Fruit fly (Drosophila melanogaster) whole organism, embryonic: Measurements from ENCODE around the gene fwe.

Experiments used
- Awh ChIP-seq: fragments of 200-800 bp; sonication (Bioruptor generic); IDR thresholded peaks from 2 replicates; pipeline ENCODE4, ENCODE4 v1.3.6; 2022; ENCODE audit warnings: missing biosample characterization, missing genetic modification characterization
- CG10209 ChIP-seq: fragments of 200-800 bp; sonication (Bioruptor generic); optimal IDR thresholded peaks from 3 replicates; lab custom pipeline; 2017; ENCODE audit warnings: missing biosample characterization, mild to moderate bottlenecking, missing genetic modification characterization, missing genetic modification reagents
- CG10959 ChIP-seq: fragments of 200-800 bp; sonication (Bioruptor generic); IDR thresholded peaks from 2 replicates; pipeline ENCODE4 v1.3.6; 2022; ENCODE audit warnings: missing biosample characterization, missing genetic modification characterization
- CG11723 ChIP-seq: fragments of 200-800 bp; sonication (Bioruptor generic); optimal IDR thresholded peaks from 2 replicates; lab custom pipeline; 2017; ENCODE audit warnings: missing biosample characterization, mild to moderate bottlenecking, missing genetic modification characterization
- CG13624 ChIP-seq: fragments of 200-800 bp; sonication (Bioruptor generic); optimal IDR thresholded peaks from 2 replicates; lab custom pipeline; 2016; ENCODE audit warnings: missing biosample characterization, missing genetic modification characterization
- CG17359 ChIP-seq: fragments of 200-800 bp; sonication (Bioruptor generic); optimal IDR thresholded peaks from 3 replicates; lab custom pipeline; 2018; ENCODE audit warnings: missing biosample characterization, mild to moderate bottlenecking, missing genetic modification characterization, moderate library complexity
- CG2678 ChIP-seq: fragments of 200-800 bp; sonication (Bioruptor generic); optimal IDR thresholded peaks from 3 replicates; lab custom pipeline; 2019; ENCODE audit warnings: missing biosample characterization, mild to moderate bottlenecking, missing genetic modification characterization, moderate library complexity
- CG30020 ChIP-seq: fragments of 200-800 bp; optimal IDR thresholded peaks from 2 replicates; lab custom pipeline; 2019; ENCODE audit warnings: missing biosample characterization, mild to moderate bottlenecking, missing genetic modification characterization, moderate library complexity
- CG3065 ChIP-seq: fragments of 200-800 bp; sonication (Bioruptor generic); optimal IDR thresholded peaks from 2 replicates; lab custom pipeline; 2016; ENCODE audit warnings: missing biosample characterization, missing genetic modification characterization
- CG31224 ChIP-seq: fragments of 200-800 bp; sonication (Bioruptor generic); IDR thresholded peaks from 2 replicates; pipeline ENCODE4 v1.3.6; 2022; ENCODE audit warnings: missing biosample characterization, missing genetic modification characterization
- CG31365 ChIP-seq: fragments of 200-800 bp; sonication (Bioruptor generic); optimal IDR thresholded peaks from 2 replicates; lab custom pipeline; 2018; ENCODE audit warnings: missing biosample characterization, mild to moderate bottlenecking, missing genetic modification characterization
- CG3407 ChIP-seq: fragments of 200-800 bp; sonication (Bioruptor generic); optimal IDR thresholded peaks from 2 replicates; lab custom pipeline; 2018; ENCODE audit warnings: missing biosample characterization, mild to moderate bottlenecking, missing genetic modification characterization
- CG3726 ChIP-seq: fragments of 200-800 bp; sonication (Bioruptor generic); IDR thresholded peaks from 3 replicates; pipeline ENCODE4, ENCODE4 v1.3.6; 2022; ENCODE audit warnings: missing biosample characterization, missing genetic modification characterization
- CG3847 ChIP-seq: fragments of 200-800 bp; sonication (Bioruptor generic); IDR thresholded peaks from 2 replicates; pipeline ENCODE4 v1.3.6; 2022; ENCODE audit warnings: missing biosample characterization, missing genetic modification characterization
- CG4328 ChIP-seq: fragments of 200-800 bp; sonication (Bioruptor generic); optimal IDR thresholded peaks from 3 replicates; lab custom pipeline; 2017; ENCODE audit warnings: missing biosample characterization, missing genetic modification reagents, missing genetic modification characterization
- CG43689 ChIP-seq: fragments of 200-800 bp; sonication (Bioruptor generic); IDR thresholded peaks from 2 replicates; pipeline ENCODE4 v1.3.6; 2022; ENCODE audit warnings: missing biosample characterization, missing genetic modification characterization
- CG6689 ChIP-seq: fragments of 200-800 bp; sonication (Bioruptor generic); IDR thresholded peaks from 2 replicates; pipeline ENCODE4 v1.3.6; 2022; ENCODE audit warnings: missing biosample characterization, missing genetic modification characterization
- Dbx ChIP-seq: fragments of 200-800 bp; sonication (Bioruptor generic); IDR thresholded peaks from 3 replicates; pipeline ENCODE4 v1.3.6; 2022; ENCODE audit warnings: missing biosample characterization, missing genetic modification characterization
- E2f1 ChIP-seq: fragments of 200-800 bp; sonication (Bioruptor generic); IDR thresholded peaks from 2 replicates; pipeline ENCODE4 v1.3.6; 2022; ENCODE audit warnings: missing biosample characterization, missing genetic modification characterization
- Fer2 ChIP-seq: fragments of 200-800 bp; sonication (Bioruptor generic); optimal IDR thresholded peaks from 2 replicates; lab custom pipeline; 2018; ENCODE audit warnings: missing biosample characterization, mild to moderate bottlenecking, missing genetic modification characterization, moderate library complexity
- Hmx ChIP-seq: fragments of 200-800 bp; sonication (Bioruptor generic); optimal IDR thresholded peaks from 2 replicates; lab custom pipeline; 2016; ENCODE audit warnings: missing biosample characterization, missing genetic modification characterization
- Jarid2 ChIP-seq: fragments of 200-800 bp; sonication (Bioruptor generic); optimal IDR thresholded peaks from 3 replicates; lab custom pipeline; 2017; ENCODE audit warnings: mild to moderate bottlenecking, missing biosample characterization, missing genetic modification reagents, missing genetic modification characterization
- Myb ChIP-seq: fragments of 200-800 bp; sonication (Bioruptor generic); optimal IDR thresholded peaks from 2 replicates; lab custom pipeline; 2016; ENCODE audit warnings: missing biosample characterization, missing genetic modification characterization
- NC2β ChIP-seq: fragments of 200-800 bp; sonication (Bioruptor generic); optimal IDR thresholded peaks from 2 replicates; lab custom pipeline; 2016; ENCODE audit warnings: missing biosample characterization, missing genetic modification characterization
- Optix ChIP-seq: fragments of 200-800 bp; sonication (Bioruptor generic); IDR thresholded peaks from 3 replicates; pipeline ENCODE4 v1.3.6; 2022; ENCODE audit warnings: missing biosample characterization, missing genetic modification characterization
- Poxn ChIP-seq: fragments of 200-800 bp; sonication (Bioruptor generic); IDR thresholded peaks from 2 replicates; pipeline ENCODE4 v1.3.6; 2022; ENCODE audit warnings: missing biosample characterization, missing genetic modification characterization
- Side ChIP-seq: fragments of 200-800 bp; sonication (Bioruptor generic); optimal IDR thresholded peaks from 2 replicates; lab custom pipeline; 2016; ENCODE audit warnings: missing biosample characterization, missing genetic modification characterization
- Sin3A ChIP-seq: fragments of >200 bp; optimal IDR thresholded peaks from 2 replicates; lab custom pipeline; 2018
- Sox102F ChIP-seq: fragments of 200-800 bp; sonication (Bioruptor generic); optimal IDR thresholded peaks from 2 replicates; lab custom pipeline; 2018; ENCODE audit warnings: missing biosample characterization, mild to moderate bottlenecking, missing genetic modification characterization, moderate library complexity
- TFAM ChIP-seq: fragments of 200-800 bp; sonication (Bioruptor generic); optimal IDR thresholded peaks from 2 replicates; lab custom pipeline; 2017; ENCODE audit warnings: missing biosample characterization, missing genetic modification characterization, inconsistent platforms
- Taf1 ChIP-seq: fragments of 200-800 bp; sonication (Bioruptor generic); IDR thresholded peaks from 2 replicates; pipeline ENCODE4 v1.3.6; 2022; ENCODE audit warnings: missing biosample characterization, missing genetic modification characterization
- al ChIP-seq: fragments of 200-800 bp; sonication (Bioruptor generic); IDR thresholded peaks from 2 replicates; pipeline ENCODE4 v1.3.6; 2022; ENCODE audit warnings: missing biosample characterization, missing genetic modification characterization
- ase ChIP-seq: fragments of 200-800 bp; sonication (Bioruptor generic); IDR thresholded peaks from 3 replicates; pipeline ENCODE4 v1.3.6; 2022; ENCODE audit warnings: missing biosample characterization, missing genetic modification characterization
- cwo ChIP-seq: fragments of 200-800 bp; sonication (Bioruptor generic); optimal IDR thresholded peaks from 3 replicates; lab custom pipeline; 2017; ENCODE audit warnings: missing biosample characterization, missing genetic modification characterization, mild to moderate bottlenecking, moderate library complexity, missing genetic modification reagents
- dm ChIP-seq: fragments of 200-800 bp; sonication (Bioruptor generic); optimal IDR thresholded peaks from 3 replicates; lab custom pipeline; 2016; ENCODE audit warnings: missing biosample characterization, missing genetic modification characterization
- dysf ChIP-seq: fragments of 200-800 bp; sonication (Bioruptor generic); IDR thresholded peaks from 3 replicates; pipeline ENCODE4 v1.3.6; 2022; ENCODE audit warnings: missing biosample characterization, missing genetic modification characterization
- eve ChIP-seq, 2 experiments: fragments of >200 bp; optimal IDR thresholded peaks; 2 replicates each; lab custom pipeline; 2017; ENCODE audit warnings: missing biosample characterization in 2 of 2, missing genetic modification characterization in 2 of 2
- fd102C ChIP-seq: fragments of 200-800 bp; sonication (Bioruptor generic); optimal IDR thresholded peaks from 2 replicates; lab custom pipeline; 2018; ENCODE audit warnings: missing biosample characterization, mild to moderate bottlenecking, missing genetic modification characterization, moderate library complexity
- fd96Cb ChIP-seq: fragments of 200-800 bp; sonication (Bioruptor generic); optimal IDR thresholded peaks from 2 replicates; lab custom pipeline; 2018; ENCODE audit warnings: missing biosample characterization, mild to moderate bottlenecking, missing genetic modification characterization, moderate library complexity
- fu2 ChIP-seq: fragments of 200-800 bp; sonication (Bioruptor generic); optimal IDR thresholded peaks from 2 replicates; lab custom pipeline; 2016; ENCODE audit warnings: missing biosample characterization, missing genetic modification characterization
- kay ChIP-seq: fragments of 200-800 bp; sonication (Bioruptor generic); optimal IDR thresholded peaks from 2 replicates; lab custom pipeline; 2016; ENCODE audit warnings: missing biosample characterization, missing genetic modification characterization
- maf-S ChIP-seq: fragments of 200-800 bp; sonication (Bioruptor generic); optimal IDR thresholded peaks from 2 replicates; lab custom pipeline; 2016; ENCODE audit warnings: missing biosample characterization, missing genetic modification characterization
- peb ChIP-seq: fragments of 200-800 bp; sonication (Bioruptor generic); IDR thresholded peaks from 2 replicates; pipeline ENCODE4 v1.3.6; 2022; ENCODE audit warnings: missing biosample characterization, missing genetic modification characterization
- pita ChIP-seq: fragments of 200-800 bp; sonication (Bioruptor generic); optimal IDR thresholded peaks from 2 replicates; lab custom pipeline; 2017; ENCODE audit warnings: missing biosample characterization, mild to moderate bottlenecking, missing genetic modification characterization
- psq ChIP-seq: fragments of 200-800 bp; sonication (Bioruptor generic); optimal IDR thresholded peaks from 2 replicates; lab custom pipeline; 2017; ENCODE audit warnings: missing biosample characterization, missing genetic modification characterization
- ranshi ChIP-seq: fragments of 200-800 bp; sonication (Bioruptor generic); IDR thresholded peaks from 2 replicates; pipeline ENCODE4 v1.3.6; 2022; ENCODE audit warnings: missing biosample characterization, missing genetic modification characterization
- sens-2 ChIP-seq: fragments of 200-800 bp; sonication (Bioruptor generic); IDR thresholded peaks from 2 replicates; pipeline ENCODE4 v1.3.6; 2022; ENCODE audit warnings: missing biosample characterization, missing genetic modification characterization
- slp2 ChIP-seq: fragments of 200-800 bp; sonication (Bioruptor generic); optimal IDR thresholded peaks from 2 replicates; lab custom pipeline; 2016; ENCODE audit warnings: missing biosample characterization, missing genetic modification characterization
- toy ChIP-seq: fragments of 200-800 bp; sonication (Bioruptor generic); IDR thresholded peaks from 2 replicates; pipeline ENCODE4 v1.3.6; 2022; ENCODE audit warnings: missing biosample characterization, missing genetic modification characterization
- trem ChIP-seq: fragments of 200-800 bp; optimal IDR thresholded peaks from 3 replicates; lab custom pipeline; 2019; ENCODE audit warnings: missing biosample characterization, mild to moderate bottlenecking, missing genetic modification characterization, moderate library complexity
- tx ChIP-seq: fragments of 200-800 bp; sonication (Bioruptor generic); optimal IDR thresholded peaks from 2 replicates; lab custom pipeline; 2016; ENCODE audit warnings: missing biosample characterization, missing genetic modification characterization
- wor ChIP-seq: fragments of 200-800 bp; sonication (Bioruptor generic); IDR thresholded peaks from 2 replicates; pipeline ENCODE4 v1.3.6; 2022; ENCODE audit warnings: missing biosample characterization, missing genetic modification characterization

fwe gene

dm6 chr3L:15768947-15769389 lies 47.2 kb downstream of the fwe start (continued):
- TF ChIP-seq Dbx (0 out of 3 replicates have a peak, but pooled peaks have one; percentile 37), dm (GFP tag; lab: Kevin White, UChicago) (no peak), pita (no peak), CG31365 (tag; lab: Kevin White, UChicago) (no peak), CG6689 (GFP tag; lab: Robert Waterston, UW) (peak; percentile 64), trem (tag; lab: Kevin White, UChicago) (peak; percentile 71), fd96Cb (tag; lab: Kevin White, UChicago) (peak; percentile 79), CG3726 (GFP tag; lab: Robert Waterston, UW) (no peak), Jarid2 (GFP tag; lab: Kevin White, UChicago) (peak; percentile 25), CG2678 (tag; lab: Kevin White, UChicago) (peak; percentile 75), CG17359 (peak; percentile 79), Side (GFP tag; lab: Kevin White, UChicago) (no peak), Myb (GFP tag; lab: Kevin White, UChicago) (no peak), CG43689 (GFP tag; lab: Robert Waterston, UW) (no peak), sens-2 (GFP tag; lab: Robert Waterston, UW) (0 out of 2 replicates have a peak, but pooled peaks have one; percentile 36), CG3847 (GFP tag; lab: Robert Waterston, UW) (0 out of 2 replicates have a peak, but pooled peaks have one; percentile 4), fu2 (no peak), toy (no peak), tx (GFP tag; lab: Kevin White, UChicago) (no peak), CG3407 (GFP tag; lab: Kevin White, UChicago) (peak; percentile 9), slp2 (GFP tag; lab: Kevin White, UChicago) (no peak), Poxn (GFP tag; lab: Robert Waterston, UW) (no peak), ase (GFP tag; lab: Robert Waterston, UW) (0 out of 3 replicates have a peak, but pooled peaks have one; percentile 37), NC2β (no peak), Sox102F (peak; percentile 78), CG10209 (GFP tag; lab: Kevin White, UChicago) (peak; percentile 82), al (GFP tag; lab: Robert Waterston, UW) (no peak), E2f1 (GFP tag; lab: Robert Waterston, UW) (peak; percentile 53; the same call in 1 of the 2 replicates), maf-S (GFP tag; lab: Kevin White, UChicago) (no peak), fd102C (no peak), CG30020 (tag; lab: Kevin White, UChicago) (peak; percentile 22), Awh (GFP tag; lab: Robert Waterston, UW) (0 out of 2 replicates have a peak, but pooled peaks have one; percentile 46), CG3065 (GFP tag; lab: Kevin White, UChicago) (peak; percentile 7), peb (0 out of 2 replicates have a peak, but pooled peaks have one; percentile 22), CG10959 (GFP tag; lab: Robert Waterston, UW) (peak; percentile 56; the same call in 1 of the 2 replicates), Fer2 (no peak), TFAM (GFP tag; lab: Kevin White, UChicago) (no peak), CG4328 (GFP tag; lab: Kevin White, UChicago) (peak; percentile 4), Taf1 (no peak), ranshi (GFP tag; lab: Robert Waterston, UW) (no peak; the same call in 1 of the 2 replicates), Hmx (GFP tag; lab: Kevin White, UChicago) (no peak), CG11723 (GFP tag; lab: Kevin White, UChicago) (peak; percentile 43), Sin3A (lab: Kevin White, UChicago) (no peak), kay (GFP tag; lab: Kevin White, UChicago) (no peak), Optix (GFP tag; lab: Robert Waterston, UW) (no peak), psq (GFP tag; lab: Kevin White, UChicago) (peak; percentile 22), CG31224 (GFP tag; lab: Robert Waterston, UW) (no peak), CG13624 (GFP tag; lab: Kevin White, UChicago) (no peak), cwo (GFP tag; lab: Kevin White, UChicago) (peak; percentile 21), wor (GFP tag; lab: Robert Waterston, UW) (peak; percentile 31; the same call in 1 of the 2 replicates), dysf (GFP tag; lab: Robert Waterston, UW) (peak; percentile 51; the same call in 1 of the 3 replicates), eve (GFP tag; optimal IDR thresholded peaks at IDR 0.05; lab: Kevin White, UChicago) (no peak)
